Worm (Caenorhabditis elegans) whole organism, late embryonic: Measurements from ENCODE around the gene R52.5.

Experiments
- K02D7.2 ChIP-seq: sonication (generic microtip); optimal IDR thresholded peaks from 2 replicates; lab custom pipeline; 2017; ENCODE audit warnings: mild to moderate bottlenecking, missing genetic modification characterization, missing compliant biosample characterization
- K09A11.1 ChIP-seq: sonication (generic microtip); optimal IDR thresholded peaks from 2 replicates; lab custom pipeline; 2017; ENCODE audit warnings: antibody characterized with exemption, mild to moderate bottlenecking, missing genetic modification characterization, missing compliant biosample characterization; ENCODE audit not compliant: insufficient read depth
- Y22D7AL.16 ChIP-seq: sonication (generic microtip); optimal IDR thresholded peaks from 2 replicates; lab custom pipeline; 2016; ENCODE audit warnings: missing genetic modification characterization, missing compliant biosample characterization
- ceh-19 ChIP-seq: fragments of 200-800 bp; sonication (Bioruptor generic); optimal IDR thresholded peaks from 2 replicates; lab custom pipeline; 2018; ENCODE audit warnings: mild to moderate bottlenecking, missing genetic modification characterization, missing compliant biosample characterization
- ceh-2 ChIP-seq: sonication (generic microtip); optimal IDR thresholded peaks from 2 replicates; lab custom pipeline; 2016; ENCODE audit warnings: missing genotype, missing genetic modification characterization, missing compliant biosample characterization
- ceh-22 ChIP-seq: sonication (generic microtip); optimal IDR thresholded peaks from 2 replicates; lab custom pipeline; 2017; ENCODE audit warnings: missing biosample characterization, missing genetic modification characterization
- ceh-45 ChIP-seq: fragments of 200-800 bp; sonication (Bioruptor generic); IDR thresholded peaks from 2 replicates; pipeline ENCODE4 v1.3.6; 2022; ENCODE audit warnings: missing genetic modification reagents, missing genetic modification characterization, missing compliant biosample characterization
- ceh-6 ChIP-seq: fragments of 200-800 bp; sonication (Bioruptor generic); optimal IDR thresholded peaks from 2 replicates; lab custom pipeline; 2018; ENCODE audit warnings: mild to moderate bottlenecking, missing genetic modification characterization, missing compliant biosample characterization
- ceh-9 ChIP-seq: sonication (generic microtip); optimal IDR thresholded peaks from 2 replicates; lab custom pipeline; 2016; ENCODE audit warnings: mild to moderate bottlenecking, missing genetic modification characterization, inconsistent platforms, missing compliant biosample characterization
- dve-1 ChIP-seq: sonication (generic microtip); optimal IDR thresholded peaks from 2 replicates; lab custom pipeline; 2017; ENCODE audit warnings: antibody characterized with exemption, mild to moderate bottlenecking, missing genetic modification characterization, missing compliant biosample characterization
- elt-2 ChIP-seq: sonication (generic microtip); optimal IDR thresholded peaks from 2 replicates; lab custom pipeline; 2016; ENCODE audit warnings: missing genetic modification reagents, missing genetic modification characterization, missing compliant biosample characterization
- elt-4 ChIP-seq: sonication (generic microtip); optimal IDR thresholded peaks from 2 replicates; lab custom pipeline; 2016; ENCODE audit warnings: missing genetic modification characterization, missing compliant biosample characterization
- ets-4 ChIP-seq: sonication (generic microtip); optimal IDR thresholded peaks from 2 replicates; lab custom pipeline; 2016; ENCODE audit warnings: missing genetic modification characterization, missing compliant biosample characterization
- hlh-13 ChIP-seq: fragments of 200-800 bp; sonication (Bioruptor generic); optimal IDR thresholded peaks from 2 replicates; lab custom pipeline; 2018; ENCODE audit warnings: mild to moderate bottlenecking, missing genetic modification characterization, missing compliant biosample characterization
- hlh-15 ChIP-seq: sonication (generic microtip); optimal IDR thresholded peaks from 2 replicates; lab custom pipeline; 2016; ENCODE audit warnings: missing genetic modification characterization, missing compliant biosample characterization
- hlh-30 ChIP-seq: sonication (generic microtip); optimal IDR thresholded peaks from 2 replicates; lab custom pipeline; 2017; ENCODE audit warnings: antibody characterized with exemption, missing genetic modification characterization, missing compliant biosample characterization; ENCODE audit not compliant: insufficient read depth
- hlh-8 ChIP-seq: sonication (generic microtip); optimal IDR thresholded peaks from 2 replicates; lab custom pipeline; 2016; ENCODE audit warnings: missing genotype, missing genetic modification characterization, missing compliant biosample characterization
- lim-6 ChIP-seq: sonication (generic microtip); optimal IDR thresholded peaks from 2 replicates; lab custom pipeline; 2016; ENCODE audit warnings: missing genetic modification characterization, missing compliant biosample characterization
- lin-11 ChIP-seq: fragments of 200-800 bp; sonication (Bioruptor generic); optimal IDR thresholded peaks from 2 replicates; lab custom pipeline; 2018; ENCODE audit warnings: mild to moderate bottlenecking, missing genetic modification characterization, missing compliant biosample characterization
- pag-3 ChIP-seq: sonication (generic microtip); optimal IDR thresholded peaks from 2 replicates; lab custom pipeline; 2016; ENCODE audit warnings: missing compliant biosample characterization, missing genetic modification characterization, borderline replicate concordance
- pat-9 ChIP-seq: fragments of 200-800 bp; sonication (Bioruptor generic); optimal IDR thresholded peaks from 2 replicates; lab custom pipeline; 2018; ENCODE audit warnings: mild to moderate bottlenecking, missing genetic modification characterization, moderate library complexity, missing compliant biosample characterization
- pax-1 ChIP-seq: fragments of 150-350 bp; optimal IDR thresholded peaks from 2 replicates; lab custom pipeline; 2014; ENCODE audit warnings: missing biosample characterization, missing genetic modification characterization
- pha-2 ChIP-seq: sonication (generic microtip); optimal IDR thresholded peaks from 2 replicates; lab custom pipeline; 2017; ENCODE audit warnings: mild to moderate bottlenecking, missing genetic modification characterization, missing compliant biosample characterization
- pqm-1 ChIP-seq: sonication (generic microtip); optimal IDR thresholded peaks from 2 replicates; lab custom pipeline; 2016; ENCODE audit warnings: missing genetic modification characterization, missing compliant biosample characterization
- pros-1 ChIP-seq: fragments of 150-350 bp; optimal IDR thresholded peaks from 2 replicates; lab custom pipeline; 2014; ENCODE audit warnings: missing biosample characterization, missing genetic modification reagents, missing genetic modification characterization
- ref-2 ChIP-seq: sonication (generic microtip); optimal IDR thresholded peaks from 2 replicates; lab custom pipeline; 2016; ENCODE audit warnings: missing genetic modification characterization, missing compliant biosample characterization
- rnt-1 ChIP-seq: sonication (generic microtip); optimal IDR thresholded peaks from 2 replicates; lab custom pipeline; 2016; ENCODE audit warnings: missing genetic modification characterization, missing compliant biosample characterization
- sdc-2 ChIP-seq: sonication (generic microtip); optimal IDR thresholded peaks from 2 replicates; lab custom pipeline; 2016; ENCODE audit warnings: missing genotype, missing genetic modification characterization, missing compliant biosample characterization
- tbx-2 ChIP-seq: sonication (generic microtip); optimal IDR thresholded peaks from 2 replicates; lab custom pipeline; 2016; ENCODE audit warnings: missing genetic modification characterization, missing compliant biosample characterization
- tbx-7 ChIP-seq: sonication (generic microtip); optimal IDR thresholded peaks from 2 replicates; lab custom pipeline; 2016; ENCODE audit warnings: missing genotype, missing genetic modification characterization, missing compliant biosample characterization
- unc-3 ChIP-seq, 2 experiments: fragments of 200-800 bp in 1 of 2; sonication (Bioruptor generic) in 1 of 2; sonication (generic microtip) in 1 of 2; conservative IDR thresholded peaks in 1 of 2; optimal IDR thresholded peaks in 1 of 2; 2 replicates each; pipeline versions ENCODE4 v1.3.6 to Lab custom; 2016 to 2022; ENCODE audit warnings: missing compliant biosample characterization in 2 of 2, missing genetic modification characterization in 2 of 2, missing genetic modification reagents in 1 of 2
- unc-55 ChIP-seq: sonication (generic microtip); optimal IDR thresholded peaks from 2 replicates; lab custom pipeline; 2017; ENCODE audit warnings: missing biosample characterization, missing genetic modification reagents, missing genetic modification characterization
- zip-5 ChIP-seq: sonication (generic microtip); optimal IDR thresholded peaks from 2 replicates; lab custom pipeline; 2016; ENCODE audit warnings: missing genetic modification characterization, missing compliant biosample characterization
- ztf-16 ChIP-seq: sonication (generic microtip); optimal IDR thresholded peaks from 2 replicates; lab custom pipeline; 2017; ENCODE audit warnings: missing genetic modification characterization, missing compliant biosample characterization

Gene R52.5

DNA sequence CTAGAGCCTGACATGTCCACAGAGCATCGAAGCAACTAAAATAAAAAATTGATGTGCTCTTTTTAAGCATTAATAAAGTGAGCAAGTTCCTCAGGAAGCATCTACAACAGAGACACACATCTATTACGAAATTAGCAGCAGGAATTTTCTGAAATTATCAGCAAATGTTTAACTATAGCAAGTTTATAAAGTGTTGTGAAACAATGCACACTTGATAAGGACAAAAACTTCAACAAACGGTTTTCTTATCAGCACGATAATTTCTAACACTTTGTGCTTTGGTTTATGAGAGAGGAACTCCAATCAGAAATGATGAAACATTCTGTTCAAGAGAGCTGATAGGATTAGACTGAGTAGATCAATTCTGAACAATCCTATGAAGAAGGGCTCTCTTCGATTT lies 19.2 kb downstream of the R52.5 start, which contains the start of gene trpl-5:
Gene trpl-5, minus strand, starts transcription at position 32 of the 400 bp plus-strand sequence.
- no peak for TF ChIP-seq unc-3 (GFP tag; conservative IDR thresholded peaks at IDR 0.05; lab: Robert Waterston, UW)
- TF ChIP-seq unc-3 (tag; optimal IDR thresholded peaks at IDR 0.05; lab: Kevin White, UChicago), result no peak
- TF ChIP-seq ceh-19 (GFP tag; lab: Kevin White, UChicago), result no peak
- TF ChIP-seq elt-2, result peak; percentile 80
- no peak for TF ChIP-seq pqm-1
- no peak for TF ChIP-seq dve-1 (tag; lab: Kevin White, UChicago)

DNA sequence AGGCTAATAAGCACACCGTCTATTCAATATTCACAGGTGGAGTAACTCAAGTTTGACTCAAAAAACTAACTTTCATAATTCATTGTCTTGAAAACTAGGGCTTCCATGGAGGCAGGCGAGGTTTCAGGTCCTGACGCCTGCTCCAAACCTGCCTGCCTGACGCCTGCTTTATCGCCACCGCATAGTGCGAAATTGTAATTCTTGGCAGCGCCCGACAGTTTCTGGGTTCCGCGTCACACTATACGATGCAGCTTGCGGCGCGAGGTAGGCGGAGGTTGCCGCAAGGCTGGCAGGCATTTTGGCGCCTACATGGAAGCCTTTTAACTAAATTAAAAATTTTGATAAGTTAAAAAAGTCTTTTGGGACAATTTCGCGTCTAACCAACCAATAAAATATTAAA lies 22.6 kb downstream of the R52.5 start:
- no peak for TF ChIP-seq ceh-9

DNA sequence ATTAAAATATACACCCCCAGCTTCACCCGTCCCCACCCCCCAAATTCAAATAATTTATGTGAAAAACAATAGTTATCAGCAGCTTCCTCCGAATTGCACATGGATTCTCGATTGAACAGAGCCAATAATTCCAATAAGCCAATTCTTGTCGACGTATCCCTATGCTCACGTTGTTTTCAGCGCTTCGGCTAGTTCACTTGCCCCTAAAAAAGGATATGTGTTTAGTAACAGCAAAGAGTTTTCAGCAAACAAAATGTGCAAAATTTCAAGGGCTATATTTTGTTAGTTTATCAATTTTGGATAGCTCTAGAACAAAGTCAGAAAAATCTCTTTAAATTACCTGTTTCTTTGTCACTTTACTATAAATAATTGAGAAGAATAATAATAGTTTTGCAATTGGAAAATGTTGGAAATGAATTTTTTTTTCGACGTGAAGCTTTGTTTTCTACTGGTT lies 26.1 kb downstream of the R52.5 start, which contains the start of the genes T16A1.5 and fbxc-49:
Gene T16A1.5, minus strand, starts transcription at position 101 of the 454 bp plus-strand sequence.
Gene fbxc-49, plus strand, starts transcription at position 404 of the 454 bp plus-strand sequence.
- TF ChIP-seq Y22D7AL.16 (tag; lab: Kevin White, UChicago) (no peak), ceh-2 (tag; lab: Kevin White, UChicago) (no peak), hlh-15 (no peak), unc-55 (GFP tag; lab: Kevin White, UChicago) (no peak), sdc-2 (tag; lab: Kevin White, UChicago) (no peak), pax-1 (no peak), pag-3 (tag; lab: Kevin White, UChicago) (no peak), dve-1 (tag; lab: Kevin White, UChicago) (no peak), unc-3 (GFP tag; conservative IDR thresholded peaks at IDR 0.05; lab: Robert Waterston, UW) (no peak), unc-3 (tag; optimal IDR thresholded peaks at IDR 0.05; lab: Kevin White, UChicago) (no peak), pqm-1 (no peak), tbx-7 (tag; lab: Kevin White, UChicago) (no peak), hlh-30 (tag; lab: Kevin White, UChicago) (no peak)
- TF ChIP-seq, all 69 proteins: peak for 0

DNA sequence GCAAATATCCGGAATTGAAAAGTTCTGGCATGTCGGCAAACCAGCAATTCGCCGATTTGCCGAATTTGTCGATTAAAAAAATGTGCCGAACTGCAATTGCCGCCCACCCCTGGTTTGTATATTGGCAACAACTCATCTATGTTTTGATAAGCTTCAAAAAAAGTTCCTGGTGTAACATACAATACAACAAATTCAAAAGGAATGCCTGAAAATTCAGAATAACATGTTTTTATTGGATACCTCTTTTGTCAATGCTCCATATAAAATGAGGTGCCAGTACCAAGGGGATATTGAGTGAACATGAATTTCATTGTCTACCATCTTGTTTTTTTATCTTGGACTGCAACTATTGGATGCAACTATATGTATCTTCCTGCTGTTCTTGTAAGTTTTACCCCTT lies 28.6 kb downstream of the R52.5 start, which contains the start of gene T16A1.4:
Gene T16A1.4, plus strand, starts transcription at position 301 of the 400 bp plus-strand sequence.
- TF ChIP-seq K02D7.2 (tag; lab: Kevin White, UChicago), result no peak
- no peak for TF ChIP-seq tbx-2 (tag; lab: Kevin White, UChicago)
- TF ChIP-seq pros-1 (tag; lab: Kevin White, UChicago), result no peak
- no peak for TF ChIP-seq hlh-15
- TF ChIP-seq hlh-30 (tag; lab: Kevin White, UChicago), result no peak
- no peak for TF ChIP-seq lin-11 (tag; lab: Kevin White, UChicago)
- TF ChIP-seq hlh-8 (tag; lab: Kevin White, UChicago), result no peak
- TF ChIP-seq ceh-6 (GFP tag; lab: Kevin White, UChicago), result no peak
- TF ChIP-seq pax-1, result no peak
- no peak for TF ChIP-seq ets-4 (tag; lab: Kevin White, UChicago)
- TF ChIP-seq unc-3 (GFP tag; conservative IDR thresholded peaks at IDR 0.05; lab: Robert Waterston, UW), result no peak
- no peak for TF ChIP-seq unc-3 (tag; optimal IDR thresholded peaks at IDR 0.05; lab: Kevin White, UChicago)
- no peak for TF ChIP-seq hlh-13 (GFP tag; lab: Kevin White, UChicago)
- TF ChIP-seq ceh-45, result no peak
- no peak for TF ChIP-seq lim-6
- no peak for TF ChIP-seq rnt-1 (tag; lab: Kevin White, UChicago)
- no peak for TF ChIP-seq ztf-16 (tag; lab: Kevin White, UChicago)
- no peak for TF ChIP-seq ref-2 (tag; lab: Kevin White, UChicago)

DNA sequence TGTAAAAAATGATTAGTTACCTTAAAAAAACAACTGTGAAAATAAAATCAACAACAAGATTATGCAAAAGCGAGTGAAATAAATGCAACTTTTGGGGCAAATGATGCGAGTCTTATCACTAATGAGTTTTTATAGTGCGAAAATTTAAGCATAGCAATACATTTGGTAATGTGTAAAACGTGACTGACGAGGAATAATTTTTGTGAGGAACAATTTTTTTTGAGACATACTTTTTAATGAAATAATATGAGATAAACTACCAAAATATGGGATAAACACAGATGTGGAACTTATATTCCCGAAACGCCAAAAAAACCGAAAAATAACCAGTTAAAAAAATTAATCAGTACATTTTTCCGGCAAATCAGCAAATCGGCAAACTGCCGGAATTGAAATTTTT lies 29.4 kb downstream of the R52.5 start, which contains the start of gene F07E5.9:
Gene F07E5.9, minus strand, starts transcription at position 101 of the 400 bp plus-strand sequence.
- TF ChIP-seq tbx-7 (tag; lab: Kevin White, UChicago) (no peak), K09A11.1 (tag; lab: Kevin White, UChicago) (no peak), pha-2 (no peak), ceh-22 (tag; lab: Kevin White, UChicago) (no peak), lin-11 (tag; lab: Kevin White, UChicago) (no peak), pat-9 (tag; lab: Kevin White, UChicago) (no peak), elt-4 (tag; lab: Kevin White, UChicago) (no peak), zip-5 (tag; lab: Kevin White, UChicago) (no peak)
